Fruit fly (Drosophila melanogaster) whole organism, pupa: ENCODE data around the gene CG5342.

Experiments used
- CG10348 ChIP-seq: fragments of 200-800 bp; sonication (Bioruptor generic); IDR thresholded peaks from 2 replicates; pipeline ENCODE4 v1.3.6; 2022; ENCODE audit warnings: missing biosample characterization, missing genetic modification characterization
- CG12605 ChIP-seq: fragments of 200-800 bp; sonication (Bioruptor generic); IDR thresholded peaks from 2 replicates; pipeline ENCODE4 v1.3.6; 2022; ENCODE audit warnings: missing biosample characterization, missing genetic modification characterization
- CG13204 ChIP-seq: fragments of 200-800 bp; sonication (Bioruptor generic); optimal IDR thresholded peaks from 2 replicates; lab custom pipeline; 2018; ENCODE audit warnings: missing biosample characterization, mild to moderate bottlenecking, missing genetic modification characterization, moderate library complexity
- CG14655 ChIP-seq: fragments of 200-800 bp; sonication (Bioruptor generic); optimal IDR thresholded peaks from 3 replicates; lab custom pipeline; 2017; ENCODE audit warnings: mild to moderate bottlenecking, missing biosample characterization, missing genetic modification reagents, missing genetic modification characterization
- CG15710 ChIP-seq: fragments of 200-800 bp; sonication (Bioruptor generic); optimal IDR thresholded peaks from 2 replicates; lab custom pipeline; 2018; ENCODE audit warnings: missing biosample characterization, mild to moderate bottlenecking, missing genetic modification characterization, moderate library complexity
- CG17806 ChIP-seq: fragments of 200-800 bp; sonication (Bioruptor generic); optimal IDR thresholded peaks from 2 replicates; lab custom pipeline; 2018; ENCODE audit warnings: missing biosample characterization, mild to moderate bottlenecking, missing genetic modification characterization, moderate library complexity
- CG32121 ChIP-seq: fragments of 200-800 bp; sonication (Bioruptor generic); IDR thresholded peaks from 2 replicates; pipeline ENCODE4 v1.3.6; 2022; ENCODE audit warnings: missing biosample characterization, missing genetic modification characterization
- CG34367 ChIP-seq: fragments of 200-800 bp; sonication (Bioruptor generic); optimal IDR thresholded peaks from 2 replicates; lab custom pipeline; 2018; ENCODE audit warnings: missing biosample characterization, mild to moderate bottlenecking, missing genetic modification characterization
- CG4496 ChIP-seq: fragments of 200-800 bp; sonication (Bioruptor generic); IDR thresholded peaks from 3 replicates; pipeline ENCODE4 v1.3.6; 2022; ENCODE audit warnings: missing biosample characterization, missing genetic modification characterization
- CG8159 ChIP-seq: fragments of 200-800 bp; sonication (Bioruptor generic); optimal IDR thresholded peaks from 3 replicates; lab custom pipeline; 2018; ENCODE audit warnings: missing biosample characterization, mild to moderate bottlenecking, missing genetic modification characterization, moderate library complexity
- CG8301 ChIP-seq: fragments of 200-800 bp; sonication (Bioruptor generic); optimal IDR thresholded peaks from 2 replicates; lab custom pipeline; 2018; ENCODE audit warnings: missing biosample characterization, mild to moderate bottlenecking, missing genetic modification characterization
- CG9948 ChIP-seq: fragments of 200-800 bp; sonication (Bioruptor generic); optimal IDR thresholded peaks from 2 replicates; lab custom pipeline; 2018; ENCODE audit warnings: missing biosample characterization, mild to moderate bottlenecking, missing genetic modification characterization, moderate library complexity
- D1 ChIP-seq: fragments of 200-800 bp; sonication (Bioruptor generic); optimal IDR thresholded peaks from 2 replicates; lab custom pipeline; 2018; ENCODE audit warnings: missing biosample characterization, mild to moderate bottlenecking, missing genetic modification characterization, moderate library complexity
- EcR ChIP-seq: fragments of 200-800 bp; sonication (Bioruptor generic); optimal IDR thresholded peaks from 3 replicates; lab custom pipeline; 2019; ENCODE audit warnings: missing biosample characterization, missing genetic modification characterization, mild to moderate bottlenecking, moderate library complexity, missing genetic modification reagents
- Ets98B ChIP-seq: fragments of 200-800 bp; sonication (Bioruptor generic); IDR thresholded peaks from 2 replicates; pipeline ENCODE4 v1.3.6; 2022; ENCODE audit warnings: missing biosample characterization, missing genetic modification characterization
- Pif1A ChIP-seq: fragments of 200-800 bp; sonication (Bioruptor generic); optimal IDR thresholded peaks from 3 replicates; lab custom pipeline; 2016; ENCODE audit warnings: missing biosample characterization, missing genetic modification characterization
- Pif1B ChIP-seq: fragments of 200-800 bp; sonication (Bioruptor generic); optimal IDR thresholded peaks from 3 replicates; lab custom pipeline; 2016; ENCODE audit warnings: missing biosample characterization, missing genetic modification characterization
- Snoo ChIP-seq: fragments of 200-800 bp; sonication (Bioruptor generic); optimal IDR thresholded peaks from 3 replicates; lab custom pipeline; 2017; ENCODE audit warnings: missing biosample characterization, mild to moderate bottlenecking, missing genetic modification characterization, inconsistent platforms
- fd96Ca ChIP-seq: fragments of 200-800 bp; sonication (Bioruptor generic); IDR thresholded peaks from 3 replicates; pipeline ENCODE4 v1.3.6; 2022; ENCODE audit warnings: missing biosample characterization, missing genetic modification characterization
- gl ChIP-seq: fragments of 200-800 bp; sonication (Bioruptor generic); optimal IDR thresholded peaks from 2 replicates; lab custom pipeline; 2018; ENCODE audit warnings: missing biosample characterization, mild to moderate bottlenecking, missing genetic modification characterization
- rn ChIP-seq: fragments of 200-800 bp; sonication (Bioruptor generic); IDR thresholded peaks from 2 replicates; pipeline ENCODE4 v1.3.6; 2022; ENCODE audit warnings: missing biosample characterization, missing genetic modification characterization

CG5342 gene

DNA sequence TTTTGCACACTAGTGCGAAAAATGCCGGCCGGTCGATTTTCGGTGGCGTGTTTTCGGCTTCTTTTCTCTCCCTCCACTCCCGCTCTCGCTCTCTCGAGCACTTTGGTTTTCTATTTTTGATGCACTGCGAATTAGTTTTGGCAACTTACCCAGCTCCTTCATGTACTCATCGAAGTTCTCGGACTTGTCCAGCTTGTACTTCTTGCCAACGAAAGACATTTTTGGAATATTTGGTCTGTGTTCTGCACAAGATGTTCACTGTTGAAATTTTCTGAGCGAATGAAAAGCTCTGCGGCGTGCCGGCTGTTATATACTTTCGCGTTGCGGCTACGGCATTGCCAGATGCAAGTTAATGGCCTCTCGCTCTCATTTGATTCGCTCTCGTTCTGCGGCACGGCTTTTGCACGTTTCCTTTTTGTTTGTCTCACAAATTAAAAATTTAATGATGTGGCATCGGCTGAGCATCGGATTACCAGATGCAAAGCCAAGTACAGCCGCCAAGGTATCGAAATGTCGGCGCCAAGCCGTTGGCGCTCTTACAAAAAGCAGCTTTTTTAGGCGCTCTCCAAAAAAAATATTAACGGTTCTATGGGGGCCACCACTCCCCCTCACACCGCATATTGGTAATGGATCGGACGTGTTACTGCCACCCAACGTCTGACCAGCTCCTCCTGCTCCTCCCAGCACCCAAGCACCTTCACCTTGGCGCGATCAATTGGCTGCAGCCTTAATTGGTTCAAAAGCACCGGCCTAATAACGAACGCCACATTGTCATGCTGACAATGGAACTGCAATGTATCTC is 11.7 kb upstream of the CG5342 start, which contains the start of the genes fabp and sea:
Gene fabp (minus strand): TSS at position 286 of the 802 bp plus-strand sequence.
Gene sea (minus strand): TSS at position 286 of the 802 bp plus-strand sequence.
- TF ChIP-seq gl (tag; lab: Kevin White, UChicago) = peak; percentile 27
- TF ChIP-seq CG34367 (tag; lab: Kevin White, UChicago) = peak; percentile 25
- no peak for TF ChIP-seq CG9948
- TF ChIP-seq CG4496 = peak; percentile 79; the same call in 2 of the 3 replicates
- TF ChIP-seq Pif1B (GFP tag; lab: Kevin White, UChicago) = peak; percentile 27
- TF ChIP-seq fd96Ca (GFP tag; lab: Robert Waterston, UW) = no peak; the same call in 2 of the 3 replicates
- TF ChIP-seq CG12605 (GFP tag; lab: Robert Waterston, UW) = peak; percentile 59
- no peak for TF ChIP-seq CG14655 (GFP tag; lab: Kevin White, UChicago)
- TF ChIP-seq EcR (GFP tag; lab: Kevin White, UChicago) = peak; percentile 55
- TF ChIP-seq D1 = no peak
- TF ChIP-seq CG8159 (tag; lab: Kevin White, UChicago) = no peak
- TF ChIP-seq CG13204 (GFP tag; lab: Kevin White, UChicago) = peak; percentile 52
- TF ChIP-seq Pif1A (GFP tag; lab: Kevin White, UChicago) = peak; percentile 49
- no peak for TF ChIP-seq CG17806
- TF ChIP-seq CG8301 (tag; lab: Kevin White, UChicago) = no peak
- peak; percentile 11 for TF ChIP-seq CG15710 (tag; lab: Kevin White, UChicago)
- TF ChIP-seq Snoo (tag; lab: Kevin White, UChicago) = peak; percentile 39
- TF ChIP-seq Ets98B = peak; percentile 61; the same call in 1 of the 2 replicates
- TF ChIP-seq rn = no peak
- TF ChIP-seq CG10348 (GFP tag; lab: Robert Waterston, UW) = no peak
- TF ChIP-seq CG32121 (GFP tag; lab: Robert Waterston, UW) = peak; percentile 63
- TF ChIP-seq, all 21 proteins: peak for 12

DNA sequence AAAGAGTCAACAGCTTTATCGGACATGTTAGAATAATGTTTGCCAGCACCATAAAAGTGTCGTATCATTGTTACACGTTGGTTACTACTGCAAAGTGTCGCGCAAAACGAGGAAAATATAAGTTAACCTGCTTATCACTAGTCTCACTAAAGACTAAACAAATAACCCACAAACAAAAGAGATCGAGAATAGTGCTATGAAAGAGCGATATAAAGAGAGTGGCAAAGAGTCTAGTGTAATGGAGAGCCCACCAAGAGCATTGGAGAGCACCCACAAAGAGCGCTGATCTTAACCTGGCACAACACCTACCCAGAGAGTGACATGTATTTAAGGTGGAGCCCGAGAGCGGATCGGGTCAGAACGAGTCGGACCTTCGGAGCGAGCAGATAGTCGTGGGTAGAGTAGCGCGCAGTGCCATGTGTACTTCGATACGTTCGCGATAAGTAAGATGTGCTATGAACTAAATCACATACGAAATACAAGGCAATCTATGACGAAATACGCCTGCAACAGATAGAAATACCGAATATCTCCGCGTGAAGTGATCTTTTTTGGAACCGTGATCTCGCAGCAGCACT is 9.7 kb upstream of the CG5342 start, which contains the start of gene Mrp4:
Gene Mrp4 (plus strand): TSS at position 378 of the 578 bp plus-strand sequence.
- TF ChIP-seq CG15710 (tag; lab: Kevin White, UChicago) = peak; percentile 2
- peak; percentile 92 for TF ChIP-seq CG12605 (GFP tag; lab: Robert Waterston, UW)
- peak; percentile 6 for TF ChIP-seq EcR (GFP tag; lab: Kevin White, UChicago)
- peak; percentile 63 for TF ChIP-seq gl (tag; lab: Kevin White, UChicago)
- TF ChIP-seq Pif1B (GFP tag; lab: Kevin White, UChicago) = peak; percentile 72
- TF ChIP-seq rn = no peak
- TF ChIP-seq Ets98B = peak; percentile 86
- TF ChIP-seq CG17806 = no peak
- TF ChIP-seq Snoo (tag; lab: Kevin White, UChicago) = no peak
- TF ChIP-seq Pif1A (GFP tag; lab: Kevin White, UChicago) = peak; percentile 65
- peak; percentile 72; the same call in 2 of the 3 replicates for TF ChIP-seq fd96Ca (GFP tag; lab: Robert Waterston, UW)
- no peak for TF ChIP-seq CG9948
- TF ChIP-seq CG10348 (GFP tag; lab: Robert Waterston, UW) = no peak
- peak; percentile 75 for TF ChIP-seq CG4496
- no peak for TF ChIP-seq CG14655 (GFP tag; lab: Kevin White, UChicago)
- no peak for TF ChIP-seq CG8301 (tag; lab: Kevin White, UChicago)
- TF ChIP-seq CG34367 (tag; lab: Kevin White, UChicago) = no peak
- TF ChIP-seq CG8159 (tag; lab: Kevin White, UChicago) = no peak
- TF ChIP-seq D1 = no peak
- TF ChIP-seq CG32121 (GFP tag; lab: Robert Waterston, UW) = peak; percentile 74
- TF ChIP-seq CG13204 (GFP tag; lab: Kevin White, UChicago) = peak; percentile 48
- TF ChIP-seq, all 21 proteins: peak for 11

DNA sequence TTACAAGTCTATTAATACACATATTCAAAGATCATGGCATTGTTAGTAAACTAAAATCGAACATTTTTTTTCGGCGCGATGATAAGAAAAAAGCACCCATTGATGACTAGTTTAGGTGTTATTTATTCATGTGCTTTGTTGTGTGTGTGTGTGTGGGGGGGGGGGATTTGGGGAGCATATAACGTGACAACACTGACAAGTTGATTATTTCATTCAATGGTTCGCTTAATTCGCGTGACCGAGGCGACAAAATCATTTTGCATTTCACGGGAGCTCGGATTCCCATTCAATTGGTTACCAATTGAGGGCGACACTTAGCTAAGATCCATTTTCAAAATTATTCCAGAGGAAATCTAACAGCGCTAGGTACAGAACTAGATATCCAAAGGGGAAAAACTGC is 8.6 kb upstream of the CG5342 start:
- TF ChIP-seq Pif1B (GFP tag; lab: Kevin White, UChicago) = no peak
- no peak for TF ChIP-seq rn
- no peak for TF ChIP-seq CG8159 (tag; lab: Kevin White, UChicago)
- TF ChIP-seq fd96Ca (GFP tag; lab: Robert Waterston, UW) = no peak
- no peak for TF ChIP-seq CG17806
- no peak for TF ChIP-seq D1
- no peak for TF ChIP-seq CG15710 (tag; lab: Kevin White, UChicago)
- TF ChIP-seq CG32121 (GFP tag; lab: Robert Waterston, UW) = no peak
- TF ChIP-seq, all 21 proteins: peak for 0

DNA sequence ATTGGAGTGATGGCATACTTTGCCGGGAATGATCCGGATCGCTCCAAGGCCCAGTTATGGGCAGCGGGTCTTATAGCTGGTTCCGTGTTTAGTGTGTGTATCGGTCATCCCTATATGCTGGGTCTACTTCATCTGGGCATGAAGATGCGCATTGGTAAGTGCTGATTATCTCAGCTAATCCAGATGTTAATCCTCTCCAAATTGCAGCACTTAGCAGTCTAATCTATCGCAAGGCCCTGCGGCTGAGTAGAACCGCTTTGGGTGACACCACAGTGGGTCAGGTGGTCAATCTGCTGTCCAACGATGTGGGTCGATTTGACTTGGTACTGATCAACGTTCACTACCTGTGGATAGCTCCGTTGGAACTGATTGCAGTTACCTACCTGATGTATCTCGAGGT is 7.2 kb upstream of the CG5342 start:
- TF ChIP-seq gl (tag; lab: Kevin White, UChicago) (no peak), CG32121 (GFP tag; lab: Robert Waterston, UW) (no peak), CG34367 (tag; lab: Kevin White, UChicago) (no peak), fd96Ca (GFP tag; lab: Robert Waterston, UW) (no peak), CG8159 (tag; lab: Kevin White, UChicago) (no peak), CG14655 (GFP tag; lab: Kevin White, UChicago) (no peak), Pif1B (GFP tag; lab: Kevin White, UChicago) (no peak), Ets98B (no peak), CG8301 (tag; lab: Kevin White, UChicago) (no peak), CG10348 (GFP tag; lab: Robert Waterston, UW) (no peak), CG13204 (GFP tag; lab: Kevin White, UChicago) (no peak), CG4496 (no peak), CG12605 (GFP tag; lab: Robert Waterston, UW) (no peak), CG9948 (no peak), D1 (no peak)
- TF ChIP-seq, all 21 proteins: peak for 0
